Worm (Caenorhabditis elegans) whole organism, young adult: Measurements from ENCODE around the gene mua-3.
A peak's percentile ranks its signal among the peaks of the same experiment; 100 is the strongest.

Experiments
- B0261.1 ChIP-seq: sonication (generic microtip); optimal IDR thresholded peaks from 2 replicates; lab custom pipeline; 2016; ENCODE audit warnings: mild to moderate bottlenecking, missing genetic modification characterization, moderate library complexity, missing compliant biosample characterization
- F52B5.7 ChIP-seq: sonication (generic microtip); optimal IDR thresholded peaks from 2 replicates; lab custom pipeline; 2016; ENCODE audit warnings: mild to moderate bottlenecking, missing genetic modification characterization, missing compliant biosample characterization
- T07F8.4 ChIP-seq: sonication (generic microtip); optimal IDR thresholded peaks from 2 replicates; lab custom pipeline; 2016; ENCODE audit warnings: mild to moderate bottlenecking, missing genetic modification characterization, moderate library complexity, missing compliant biosample characterization
- Y53G8AR.9 ChIP-seq: fragments of 200-800 bp; sonication (Bioruptor generic); conservative IDR thresholded peaks from 2 replicates; pipeline ENCODE4 v1.3.6; 2022; ENCODE audit warnings: missing genetic modification reagents, missing genetic modification characterization, missing compliant biosample characterization
- bed-1 ChIP-seq: fragments of 200-800 bp; sonication (Bioruptor generic); IDR thresholded peaks from 2 replicates; pipeline ENCODE4 v1.3.6; 2022; ENCODE audit warnings: missing genetic modification reagents, missing genetic modification characterization, missing compliant biosample characterization
- nhr-90 ChIP-seq: sonication (generic microtip); optimal IDR thresholded peaks from 2 replicates; lab custom pipeline; 2016; ENCODE audit warnings: missing genotype, mild to moderate bottlenecking, missing genetic modification characterization, missing compliant biosample characterization
- rcor-1 ChIP-seq: fragments of 200-800 bp; sonication (Bioruptor generic); IDR thresholded peaks from 2 replicates; pipeline ENCODE4 v1.3.6; 2022; ENCODE audit warnings: missing genetic modification reagents, missing genetic modification characterization, missing compliant biosample characterization
- sea-2 ChIP-seq: fragments of 200-800 bp; sonication (Bioruptor generic); IDR thresholded peaks from 2 replicates; pipeline ENCODE4 v1.3.6; 2022; ENCODE audit warnings: missing genetic modification characterization, missing compliant biosample characterization
- unc-62 ChIP-seq: fragments of 150-350 bp; optimal IDR thresholded peaks from 2 replicates; lab custom pipeline; 2014; ENCODE audit warnings: missing biosample characterization, missing genetic modification reagents, missing genetic modification characterization
- zim-3 ChIP-seq: sonication (generic microtip); optimal IDR thresholded peaks from 2 replicates; lab custom pipeline; 2017; ENCODE audit warnings: mild to moderate bottlenecking, missing genetic modification characterization, moderate library complexity, missing compliant biosample characterization

DNA sequence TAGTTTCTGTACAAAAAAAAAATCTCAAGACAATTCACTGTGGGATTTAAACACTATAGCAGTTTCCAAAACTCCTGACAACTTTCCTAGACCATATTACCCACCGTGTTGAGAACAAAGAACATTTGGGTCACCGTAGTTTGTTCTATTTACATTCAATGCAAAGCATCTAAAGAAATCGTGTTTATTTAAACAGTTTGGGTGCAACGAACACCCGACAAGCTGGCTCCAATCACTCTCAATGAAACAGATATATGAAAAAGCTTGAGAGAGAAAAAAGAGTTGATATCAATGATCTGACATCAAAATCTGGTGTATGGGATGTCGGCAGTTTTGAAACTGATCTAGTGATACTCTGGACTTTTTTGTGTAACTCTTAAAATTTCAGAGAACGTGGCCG is 5.5 kb upstream of the mua-3 start:
- TF ChIP-seq Y53G8AR.9 (GFP tag; lab: Robert Waterston, UW) (no peak), zim-3 (tag; lab: Kevin White, UChicago) (peak; percentile 4), F52B5.7 (no peak), T07F8.4 (tag; lab: Kevin White, UChicago) (no peak), bed-1 (GFP tag; lab: Robert Waterston, UW) (no peak), unc-62 (no peak), B0261.1 (no peak), rcor-1 (GFP tag; lab: Robert Waterston, UW) (no peak), nhr-90 (no peak), sea-2 (GFP tag; lab: Robert Waterston, UW) (no peak)
